Worm (Caenorhabditis elegans) whole organism, L1 larva: ENCODE results near the gene C47E8.1.

ENCODE experiments used
- aha-1 ChIP-seq: fragments of 150-350 bp; optimal IDR thresholded peaks from 2 replicates; lab custom pipeline; 2014; ENCODE audit warnings: missing biosample characterization, missing genetic modification characterization
- alr-1 ChIP-seq: fragments of 200-800 bp; sonication (Bioruptor generic); optimal IDR thresholded peaks from 2 replicates; lab custom pipeline; 2018; ENCODE audit warnings: borderline replicate concordance, mild to moderate bottlenecking, missing genetic modification characterization, missing compliant biosample characterization
- blmp-1 ChIP-seq: fragments of 150-350 bp; optimal IDR thresholded peaks from 2 replicates; lab custom pipeline; 2014; ENCODE audit warnings: missing biosample characterization, missing genetic modification characterization
- ceh-63 ChIP-seq: fragments of 200-800 bp; sonication (Bioruptor generic); optimal IDR thresholded peaks from 2 replicates; lab custom pipeline; 2018; ENCODE audit warnings: mild to moderate bottlenecking, missing genetic modification characterization, missing compliant biosample characterization
- ces-1 ChIP-seq: fragments of 150-350 bp; optimal IDR thresholded peaks from 2 replicates; lab custom pipeline; 2014; ENCODE audit warnings: missing biosample characterization, missing genetic modification reagents, missing genetic modification characterization
- efl-1 ChIP-seq, 4 experiments: fragments of 150-350 bp; optimal IDR thresholded peaks in 3 of 4; peaks in 1 of 4; 1 replicate in 1 of 4; 2 replicates in 3 of 4; lab custom pipeline; 2014; ENCODE audit warnings: missing biosample characterization in 2 of 4, missing genetic modification characterization in 2 of 4, missing genetic modification reagents in 2 of 4
- egl-13 ChIP-seq: sonication (generic microtip); optimal IDR thresholded peaks from 2 replicates; lab custom pipeline; 2016; ENCODE audit warnings: missing genotype, missing genetic modification reagents, missing genetic modification characterization, missing compliant biosample characterization
- elt-3 ChIP-seq, 6 experiments: fragments of 150-350 bp in 1 of 6; sonication (generic microtip); optimal IDR thresholded peaks; 2 replicates each; lab custom pipeline; 2017 to 2018; ENCODE audit warnings: missing biosample characterization in 6 of 6, missing genetic modification characterization in 6 of 6, inconsistent platforms in 1 of 6
- fkh-4 ChIP-seq: sonication (generic microtip); optimal IDR thresholded peaks from 2 replicates; lab custom pipeline; 2016; ENCODE audit warnings: missing compliant biosample characterization, missing genetic modification characterization, borderline replicate concordance
- fos-1 ChIP-seq: fragments of 150-350 bp; optimal IDR thresholded peaks from 2 replicates; lab custom pipeline; 2014; ENCODE audit warnings: missing biosample characterization, missing genetic modification characterization
- hlh-4 ChIP-seq: sonication (generic microtip); optimal IDR thresholded peaks from 2 replicates; lab custom pipeline; 2016; ENCODE audit warnings: mild to moderate bottlenecking, missing genetic modification characterization, missing compliant biosample characterization
- irx-1 ChIP-seq: sonication (generic microtip); optimal IDR thresholded peaks from 2 replicates; lab custom pipeline; 2016; ENCODE audit warnings: missing genetic modification characterization, missing compliant biosample characterization
- lin-14 ChIP-seq: fragments of 200-800 bp; sonication (Bioruptor generic); optimal IDR thresholded peaks from 2 replicates; lab custom pipeline; 2018; ENCODE audit warnings: mild to moderate bottlenecking, missing genetic modification characterization, moderate library complexity, missing compliant biosample characterization
- lin-35 ChIP-seq, 2 experiments: fragments of 150-350 bp; optimal IDR thresholded peaks; 2 replicates each; lab custom pipeline; 2014; ENCODE audit warnings: missing biosample characterization in 2 of 2, missing genetic modification characterization in 2 of 2, missing genetic modification reagents in 2 of 2
- lin-39 ChIP-seq: fragments of 150-350 bp; optimal IDR thresholded peaks from 2 replicates; lab custom pipeline; 2014; ENCODE audit warnings: missing biosample characterization, missing genetic modification reagents, missing genetic modification characterization
- lir-3 ChIP-seq: sonication (generic microtip); optimal IDR thresholded peaks from 2 replicates; lab custom pipeline; 2016; ENCODE audit warnings: mild to moderate bottlenecking, missing genetic modification characterization, moderate library complexity, missing compliant biosample characterization; ENCODE audit not compliant: poor library complexity
- lsy-2 ChIP-seq, 2 experiments: fragments of 150-350 bp; optimal IDR thresholded peaks; 2 replicates each; lab custom pipeline; 2014; ENCODE audit warnings: missing biosample characterization in 2 of 2, missing genetic modification characterization in 2 of 2
- mab-9 ChIP-seq: fragments of 200-800 bp; sonication (Bioruptor generic); IDR thresholded peaks from 2 replicates; pipeline ENCODE4 v1.3.6; 2022; ENCODE audit warnings: missing genetic modification reagents, missing genetic modification characterization, missing compliant biosample characterization
- mep-1 ChIP-seq: fragments of 150-350 bp; optimal IDR thresholded peaks from 2 replicates; lab custom pipeline; 2014; ENCODE audit warnings: missing biosample characterization, missing genetic modification characterization
- nhr-19 ChIP-seq: fragments of 200-800 bp; sonication (Bioruptor generic); conservative IDR thresholded peaks from 2 replicates; pipeline ENCODE4 v1.3.6; 2022; ENCODE audit warnings: missing genetic modification characterization, missing compliant biosample characterization
- nhr-20 ChIP-seq: sonication (generic microtip); optimal IDR thresholded peaks from 2 replicates; lab custom pipeline; 2016; ENCODE audit warnings: mild to moderate bottlenecking, missing genetic modification characterization, missing compliant biosample characterization
- nhr-237 ChIP-seq: fragments of 150-350 bp; optimal IDR thresholded peaks from 2 replicates; lab custom pipeline; 2014; ENCODE audit warnings: missing biosample characterization, missing genetic modification characterization
- nhr-47 ChIP-seq: sonication (generic microtip); optimal IDR thresholded peaks from 2 replicates; lab custom pipeline; 2016; ENCODE audit warnings: mild to moderate bottlenecking, missing genetic modification characterization, moderate library complexity, missing compliant biosample characterization
- nhr-71 ChIP-seq: sonication (generic microtip); optimal IDR thresholded peaks from 2 replicates; lab custom pipeline; 2016; ENCODE audit warnings: mild to moderate bottlenecking, missing genetic modification characterization, moderate library complexity, missing compliant biosample characterization
- nhr-76 ChIP-seq: sonication (generic microtip); optimal IDR thresholded peaks from 2 replicates; lab custom pipeline; 2017; ENCODE audit warnings: missing biosample characterization, missing genetic modification characterization
- nhr-77 ChIP-seq: fragments of 150-350 bp; optimal IDR thresholded peaks from 2 replicates; lab custom pipeline; 2014; ENCODE audit warnings: missing biosample characterization, missing genetic modification characterization
- nhr-85 ChIP-seq: sonication (generic microtip); peaks from one replicate; lab custom pipeline; 2016; ENCODE audit warnings: missing genetic modification characterization, inconsistent platforms, missing compliant biosample characterization
- pag-3 ChIP-seq: sonication (generic microtip); optimal IDR thresholded peaks from 2 replicates; lab custom pipeline; 2017; ENCODE audit warnings: missing genetic modification characterization, mild to moderate bottlenecking, missing compliant biosample characterization, antibody characterized with exemption, borderline replicate concordance; ENCODE audit not compliant: insufficient read depth
- skn-1 ChIP-seq: fragments of 150-350 bp; optimal IDR thresholded peaks from 2 replicates; lab custom pipeline; 2014; ENCODE audit warnings: missing biosample characterization, missing genetic modification characterization
- snpc-4 ChIP-seq: fragments of 150-350 bp; optimal IDR thresholded peaks from 2 replicates; lab custom pipeline; 2014; ENCODE audit warnings: missing biosample characterization, missing genetic modification characterization
- snu-23 ChIP-seq: sonication (generic microtip); optimal IDR thresholded peaks from 2 replicates; lab custom pipeline; 2016; ENCODE audit warnings: missing genetic modification characterization, missing compliant biosample characterization
- sptf-1 ChIP-seq: fragments of 150-350 bp; optimal IDR thresholded peaks from 2 replicates; lab custom pipeline; 2014; ENCODE audit warnings: missing biosample characterization, missing genetic modification characterization
- swsn-7 ChIP-seq: sonication (generic microtip); optimal IDR thresholded peaks from 2 replicates; lab custom pipeline; 2016; ENCODE audit warnings: missing genetic modification characterization, missing compliant biosample characterization
- tlp-1 ChIP-seq: fragments of 150-350 bp; optimal IDR thresholded peaks from 2 replicates; lab custom pipeline; 2014; ENCODE audit warnings: missing biosample characterization, missing genetic modification characterization
- unc-98 ChIP-seq: fragments of 200-800 bp; sonication (Bioruptor generic); IDR thresholded peaks from 2 replicates; pipeline ENCODE4 v1.3.6; 2022; ENCODE audit warnings: missing genetic modification characterization, missing compliant biosample characterization
- xbp-1 ChIP-seq: sonication (generic microtip); optimal IDR thresholded peaks from 2 replicates; lab custom pipeline; 2016; ENCODE audit warnings: missing genetic modification characterization, missing compliant biosample characterization
- zag-1 ChIP-seq: fragments of 150-350 bp; optimal IDR thresholded peaks from 2 replicates; lab custom pipeline; 2014; ENCODE audit warnings: missing biosample characterization, missing genetic modification characterization
- ztf-11 ChIP-seq, 2 experiments: sonication (generic microtip); optimal IDR thresholded peaks; 2 replicates each; lab custom pipeline; 2016 to 2017; ENCODE audit warnings: missing genetic modification characterization in 2 of 2, missing biosample characterization in 1 of 2, missing compliant biosample characterization in 1 of 2

C47E8.1 gene

ce11 chrV:14656970-14657369 is 8.9 kb upstream of the C47E8.1 start:
- TF ChIP-seq elt-3 (tag; optimal IDR thresholded peaks at IDR 0.05; lab: Kevin White, UChicago) (peak in 3 of 6 experiments; percentile 10 to 73 (median 64)), nhr-20 (peak; percentile 10), lin-14 (GFP tag; lab: Kevin White, UChicago) (peak; percentile 50), nhr-19 (peak; percentile 31), lin-35 (GFP tag; optimal IDR thresholded peaks at IDR 0.05; lab: Kevin White, UChicago) (peak in 1 of 2 experiments; percentile 7), lsy-2 (tag; optimal IDR thresholded peaks at IDR 0.05; lab: Kevin White, UChicago) (peak in 1 of 2 experiments; percentile 5), efl-1 (optimal IDR thresholded peaks at IDR 0.05; lab: Kevin White, UChicago) (no peak), efl-1 (GFP tag; optimal IDR thresholded peaks at IDR 0.05 in 1 of 2; lab: Kevin White, UChicago) (peak in 1 of 2 experiments; percentile 85), pag-3 (tag; lab: Kevin White, UChicago) (no peak), nhr-85 (tag; lab: Kevin White, UChicago) (peak; percentile 78), snu-23 (GFP tag; lab: Kevin White, UChicago) (no peak), blmp-1 (peak; percentile 33), unc-98 (GFP tag; lab: Robert Waterston, UW) (no peak), egl-13 (tag; lab: Kevin White, UChicago) (no peak)

ce11 chrV:14658131-14658530 is 7.7 kb upstream of the C47E8.1 start, which contains the start of gene slc-25A29:
TSS of gene slc-25A29 (minus strand) at chrV:14658175.
- TF ChIP-seq elt-3 (tag; optimal IDR thresholded peaks at IDR 0.05; lab: Kevin White, UChicago) = peak in 2 of 6 experiments; percentile 2 to 41
- TF ChIP-seq tlp-1 (tag; lab: Kevin White, UChicago) = no peak
- TF ChIP-seq ces-1 (GFP tag; lab: Kevin White, UChicago) = no peak
- no peak for TF ChIP-seq lin-39 (tag; lab: Kevin White, UChicago)
- no peak for TF ChIP-seq sptf-1
- TF ChIP-seq nhr-71 (tag; lab: Kevin White, UChicago) = peak; percentile 9
- no peak for TF ChIP-seq egl-13 (tag; lab: Kevin White, UChicago)
- TF ChIP-seq nhr-20 = peak; percentile 6
- TF ChIP-seq nhr-19 = no peak
- no peak for TF ChIP-seq xbp-1 (tag; lab: Kevin White, UChicago)
- TF ChIP-seq fos-1 (tag; lab: Kevin White, UChicago) = no peak
- no peak for TF ChIP-seq mab-9 (GFP tag; lab: Robert Waterston, UW)
- TF ChIP-seq snpc-4 (tag; lab: Kevin White, UChicago) = no peak
- TF ChIP-seq fkh-4 (tag; lab: Kevin White, UChicago) = no peak
- TF ChIP-seq aha-1 (tag; lab: Kevin White, UChicago) = no peak
- TF ChIP-seq nhr-76 (tag; lab: Kevin White, UChicago) = no peak
- no peak for TF ChIP-seq ztf-11 (tag; optimal IDR thresholded peaks at IDR 0.05; lab: Kevin White, UChicago)
- TF ChIP-seq unc-98 (GFP tag; lab: Robert Waterston, UW) = no peak
- TF ChIP-seq pag-3 (tag; lab: Kevin White, UChicago) = no peak
- TF ChIP-seq hlh-4 (tag; lab: Kevin White, UChicago) = no peak
- no peak for TF ChIP-seq alr-1 (tag; lab: Kevin White, UChicago)
- TF ChIP-seq irx-1 (tag; lab: Kevin White, UChicago) = no peak
- peak; percentile 57 for TF ChIP-seq blmp-1
- TF ChIP-seq skn-1 (tag; lab: Kevin White, UChicago) = no peak
- TF ChIP-seq lin-14 (GFP tag; lab: Kevin White, UChicago) = peak; percentile 15
- TF ChIP-seq swsn-7 (tag; lab: Kevin White, UChicago) = no peak
- no peak for TF ChIP-seq lir-3
- no peak for TF ChIP-seq lsy-2 (tag; optimal IDR thresholded peaks at IDR 0.05; lab: Kevin White, UChicago)
- no peak for TF ChIP-seq ceh-63 (GFP tag; lab: Kevin White, UChicago)
- TF ChIP-seq nhr-85 (tag; lab: Kevin White, UChicago) = peak; percentile 28
- no peak for TF ChIP-seq nhr-77
- TF ChIP-seq nhr-47 (tag; lab: Kevin White, UChicago) = no peak
- no peak for TF ChIP-seq nhr-237
- TF ChIP-seq mep-1 (tag; lab: Kevin White, UChicago) = no peak
- TF ChIP-seq efl-1 (optimal IDR thresholded peaks at IDR 0.05; lab: Kevin White, UChicago) = no peak
- TF ChIP-seq efl-1 (GFP tag; optimal IDR thresholded peaks at IDR 0.05 in 1 of 2; lab: Kevin White, UChicago) = peak in 1 of 2 experiments; percentile 79
- no peak for TF ChIP-seq zag-1
